Fruit fly (Drosophila melanogaster) whole organism, embryonic: ENCODE data around the gene CG11085.

Experiments used
- Asciz ChIP-seq: fragments of 200-800 bp; sonication (Bioruptor generic); optimal IDR thresholded peaks from 2 replicates; lab custom pipeline; 2017; ENCODE audit warnings: missing biosample characterization, mild to moderate bottlenecking, missing genetic modification characterization, missing genetic modification reagents
- B-H1 ChIP-seq: fragments of 200-800 bp; sonication (Bioruptor generic); IDR thresholded peaks from 3 replicates; pipeline ENCODE4 v1.3.6; 2022; ENCODE audit warnings: missing biosample characterization, missing genetic modification characterization
- B-H2 ChIP-seq: fragments of 200-800 bp; sonication (Bioruptor generic); optimal IDR thresholded peaks from 2 replicates; lab custom pipeline; 2018; ENCODE audit warnings: missing biosample characterization, mild to moderate bottlenecking, missing genetic modification characterization
- BEAF-32 ChIP-seq: fragments of 200-800 bp; sonication (Bioruptor generic); optimal IDR thresholded peaks from 3 replicates; lab custom pipeline; 2017; ENCODE audit warnings: missing biosample characterization, missing genetic modification characterization, mild to moderate bottlenecking, moderate library complexity, missing genetic modification reagents
- Bgb ChIP-seq: fragments of 200-800 bp; sonication (Bioruptor generic); IDR thresholded peaks from 2 replicates; pipeline ENCODE4 v1.3.6; 2022; ENCODE audit warnings: missing biosample characterization, missing genetic modification characterization; ENCODE audit not compliant: partially characterized antibody
- CG10147 ChIP-seq: fragments of 200-800 bp; sonication (Bioruptor generic); optimal IDR thresholded peaks from 2 replicates; lab custom pipeline; 2019; ENCODE audit warnings: missing biosample characterization, mild to moderate bottlenecking, missing genetic modification characterization, moderate library complexity
- CG11085 ChIP-seq: fragments of 200-800 bp; sonication (Bioruptor generic); IDR thresholded peaks from 2 replicates; pipeline ENCODE4 v1.3.6; 2022; ENCODE audit warnings: missing biosample characterization, missing genetic modification characterization
- CG12104 ChIP-seq: fragments of 200-800 bp; sonication (Bioruptor generic); optimal IDR thresholded peaks from 3 replicates; lab custom pipeline; 2016; ENCODE audit warnings: missing biosample characterization, missing genetic modification characterization
- CG14710 ChIP-seq: fragments of 200-800 bp; sonication (Bioruptor generic); optimal IDR thresholded peaks from 3 replicates; lab custom pipeline; 2019; ENCODE audit warnings: missing biosample characterization, mild to moderate bottlenecking, missing genetic modification characterization, moderate library complexity
- CG16813 ChIP-seq: fragments of 200-800 bp; sonication (Bioruptor generic); IDR thresholded peaks from 3 replicates; pipeline ENCODE4 v1.3.6; 2022; ENCODE audit warnings: missing biosample characterization, missing genetic modification characterization; ENCODE audit not compliant: partially characterized antibody
- CG18262 ChIP-seq: fragments of 200-800 bp; optimal IDR thresholded peaks from 3 replicates; lab custom pipeline; 2019; ENCODE audit warnings: missing biosample characterization, mild to moderate bottlenecking, missing genetic modification characterization, moderate library complexity
- CG18476 ChIP-seq: fragments of 200-800 bp; sonication (Bioruptor generic); optimal IDR thresholded peaks from 2 replicates; lab custom pipeline; 2016; ENCODE audit warnings: missing biosample characterization, mild to moderate bottlenecking, missing genetic modification characterization
- CG2678 ChIP-seq: fragments of 200-800 bp; sonication (Bioruptor generic); optimal IDR thresholded peaks from 3 replicates; lab custom pipeline; 2019; ENCODE audit warnings: missing biosample characterization, mild to moderate bottlenecking, missing genetic modification characterization, moderate library complexity
- CG2712 ChIP-seq: fragments of 200-800 bp; optimal IDR thresholded peaks from 3 replicates; lab custom pipeline; 2019; ENCODE audit warnings: missing biosample characterization, mild to moderate bottlenecking, missing genetic modification characterization, moderate library complexity
- CG30020 ChIP-seq: fragments of 200-800 bp; optimal IDR thresholded peaks from 2 replicates; lab custom pipeline; 2019; ENCODE audit warnings: missing biosample characterization, mild to moderate bottlenecking, missing genetic modification characterization, moderate library complexity
- CG4282 ChIP-seq: fragments of 200-800 bp; sonication (Bioruptor generic); optimal IDR thresholded peaks from 2 replicates; lab custom pipeline; 2016; ENCODE audit warnings: missing biosample characterization, missing genetic modification characterization
- CG4730 ChIP-seq: fragments of 200-800 bp; sonication (Bioruptor generic); IDR thresholded peaks from 2 replicates; pipeline ENCODE4 v1.3.6; 2022; ENCODE audit warnings: missing biosample characterization, missing genetic modification characterization
- CG6272 ChIP-seq: fragments of 200-800 bp; sonication (Bioruptor generic); IDR thresholded peaks from 2 replicates; pipeline ENCODE4 v1.3.6; 2022; ENCODE audit warnings: missing biosample characterization, missing genetic modification characterization
- CG6654 ChIP-seq: fragments of 200-800 bp; sonication (Bioruptor generic); optimal IDR thresholded peaks from 2 replicates; lab custom pipeline; 2017; ENCODE audit warnings: missing biosample characterization, mild to moderate bottlenecking, missing genetic modification characterization
- CG7786 ChIP-seq: fragments of 200-800 bp; sonication (Bioruptor generic); optimal IDR thresholded peaks from 2 replicates; lab custom pipeline; 2016; ENCODE audit warnings: missing biosample characterization, missing genetic modification characterization
- CG9876 ChIP-seq: fragments of 200-800 bp; sonication (Bioruptor generic); optimal IDR thresholded peaks from 2 replicates; lab custom pipeline; 2016; ENCODE audit warnings: missing biosample characterization, missing genetic modification characterization
- Camta ChIP-seq: fragments of 200-800 bp; sonication (Bioruptor generic); optimal IDR thresholded peaks from 2 replicates; lab custom pipeline; 2016; ENCODE audit warnings: missing biosample characterization, missing genetic modification characterization
- Dbx ChIP-seq: fragments of 200-800 bp; sonication (Bioruptor generic); IDR thresholded peaks from 3 replicates; pipeline ENCODE4 v1.3.6; 2022; ENCODE audit warnings: missing biosample characterization, missing genetic modification characterization
- Dll ChIP-seq: fragments of 200-800 bp; sonication (Bioruptor generic); IDR thresholded peaks from 4 replicates; pipeline ENCODE4 v1.3.6; 2022; ENCODE audit warnings: missing biosample characterization, missing genetic modification characterization; ENCODE audit not compliant: partially characterized antibody
- Dp ChIP-seq: fragments of 200-800 bp; sonication (Bioruptor generic); optimal IDR thresholded peaks from 2 replicates; lab custom pipeline; 2018; ENCODE audit warnings: missing biosample characterization, mild to moderate bottlenecking, missing genetic modification characterization, moderate library complexity
- Fer2 ChIP-seq: fragments of 200-800 bp; sonication (Bioruptor generic); optimal IDR thresholded peaks from 2 replicates; lab custom pipeline; 2018; ENCODE audit warnings: missing biosample characterization, mild to moderate bottlenecking, missing genetic modification characterization, moderate library complexity
- HLH4C ChIP-seq: fragments of 200-800 bp; sonication (Bioruptor generic); IDR thresholded peaks from 3 replicates; pipeline ENCODE4 v1.3.6; 2022; ENCODE audit warnings: missing biosample characterization, missing genetic modification characterization; ENCODE audit not compliant: partially characterized antibody
- Hmx ChIP-seq: fragments of 200-800 bp; sonication (Bioruptor generic); optimal IDR thresholded peaks from 2 replicates; lab custom pipeline; 2016; ENCODE audit warnings: missing biosample characterization, missing genetic modification characterization
- Hr3 ChIP-seq: fragments of 200-800 bp; sonication (Bioruptor generic); optimal IDR thresholded peaks from 3 replicates; lab custom pipeline; 2016; ENCODE audit warnings: missing biosample characterization, missing genetic modification characterization
- Hr39 ChIP-seq: fragments of >200 bp; optimal IDR thresholded peaks from 2 replicates; lab custom pipeline; 2017
- Myb ChIP-seq: fragments of 200-800 bp; sonication (Bioruptor generic); optimal IDR thresholded peaks from 2 replicates; lab custom pipeline; 2016; ENCODE audit warnings: missing biosample characterization, missing genetic modification characterization
- Rx ChIP-seq: fragments of 200-800 bp; sonication (Bioruptor generic); IDR thresholded peaks from 2 replicates; pipeline ENCODE4 v1.3.6; 2022; ENCODE audit warnings: missing biosample characterization, missing genetic modification characterization
- Sox102F ChIP-seq: fragments of 200-800 bp; sonication (Bioruptor generic); optimal IDR thresholded peaks from 2 replicates; lab custom pipeline; 2018; ENCODE audit warnings: missing biosample characterization, mild to moderate bottlenecking, missing genetic modification characterization, moderate library complexity
- Stat92E ChIP-seq, 3 experiments: fragments of >200 bp in 2 of 3; fragments of 200-800 bp in 1 of 3; sonication (Bioruptor generic) in 1 of 3; optimal IDR thresholded peaks; 2 replicates each; lab custom pipeline; 2017 to 2019; ENCODE audit warnings: missing biosample characterization in 3 of 3, missing genetic modification characterization in 3 of 3, mild to moderate bottlenecking in 1 of 3, moderate library complexity in 1 of 3
- en ChIP-seq: fragments of 200-800 bp; sonication (Bioruptor generic); optimal IDR thresholded peaks from 2 replicates; lab custom pipeline; 2016; ENCODE audit warnings: missing biosample characterization, missing genetic modification characterization
- ftz-f1 ChIP-seq: fragments of 200-800 bp; sonication (Bioruptor generic); optimal IDR thresholded peaks from 2 replicates; lab custom pipeline; 2016; ENCODE audit warnings: missing biosample characterization, missing genetic modification characterization
- gem ChIP-seq: fragments of 200-800 bp; sonication (Bioruptor generic); optimal IDR thresholded peaks from 2 replicates; lab custom pipeline; 2019; ENCODE audit warnings: missing biosample characterization, mild to moderate bottlenecking, missing genetic modification characterization, moderate library complexity
- grau ChIP-seq: fragments of 200-800 bp; optimal IDR thresholded peaks from 3 replicates; lab custom pipeline; 2019; ENCODE audit warnings: missing biosample characterization, mild to moderate bottlenecking, missing genetic modification characterization, moderate library complexity
- hb ChIP-seq: fragments of 200-800 bp; sonication (Bioruptor generic); IDR thresholded peaks from 3 replicates; pipeline ENCODE4 v1.3.6; 2022; ENCODE audit warnings: missing biosample characterization, missing genetic modification characterization; ENCODE audit not compliant: partially characterized antibody
- insv ChIP-seq, 2 experiments: fragments of 200-800 bp; sonication (Bioruptor generic); optimal IDR thresholded peaks; 3 replicates each; lab custom pipeline; 2016 to 2018; ENCODE audit warnings: missing biosample characterization in 2 of 2, missing genetic modification characterization in 2 of 2
- knrl ChIP-seq: fragments of 200-800 bp; sonication (Bioruptor generic); IDR thresholded peaks from 3 replicates; pipeline ENCODE4 v1.3.6; 2022; ENCODE audit warnings: missing biosample characterization, missing genetic modification characterization; ENCODE audit not compliant: partially characterized antibody
- row ChIP-seq: fragments of 200-800 bp; sonication (Bioruptor generic); IDR thresholded peaks from 3 replicates; pipeline ENCODE4 v1.3.6; 2022; ENCODE audit warnings: missing biosample characterization, missing genetic modification characterization
- tin ChIP-seq: fragments of 200-800 bp; sonication (Bioruptor generic); optimal IDR thresholded peaks from 3 replicates; lab custom pipeline; 2016; ENCODE audit warnings: missing biosample characterization, missing genetic modification characterization
- trem ChIP-seq: fragments of 200-800 bp; optimal IDR thresholded peaks from 3 replicates; lab custom pipeline; 2019; ENCODE audit warnings: missing biosample characterization, mild to moderate bottlenecking, missing genetic modification characterization, moderate library complexity
- unc-4 ChIP-seq: fragments of 200-800 bp; sonication (Bioruptor generic); IDR thresholded peaks from 2 replicates; pipeline ENCODE4 v1.3.6; 2022; ENCODE audit warnings: missing biosample characterization, missing genetic modification characterization; ENCODE audit not compliant: partially characterized antibody
- vvl ChIP-seq: fragments of 200-800 bp; sonication (Bioruptor generic); IDR thresholded peaks from 2 replicates; pipeline ENCODE4 v1.3.6; 2022; ENCODE audit warnings: missing biosample characterization, missing genetic modification characterization
- zen ChIP-seq: fragments of 200-800 bp; sonication (Bioruptor generic); optimal IDR thresholded peaks from 3 replicates; lab custom pipeline; 2018; ENCODE audit warnings: missing biosample characterization, mild to moderate bottlenecking, missing genetic modification characterization, moderate library complexity

Gene CG11085

DNA sequence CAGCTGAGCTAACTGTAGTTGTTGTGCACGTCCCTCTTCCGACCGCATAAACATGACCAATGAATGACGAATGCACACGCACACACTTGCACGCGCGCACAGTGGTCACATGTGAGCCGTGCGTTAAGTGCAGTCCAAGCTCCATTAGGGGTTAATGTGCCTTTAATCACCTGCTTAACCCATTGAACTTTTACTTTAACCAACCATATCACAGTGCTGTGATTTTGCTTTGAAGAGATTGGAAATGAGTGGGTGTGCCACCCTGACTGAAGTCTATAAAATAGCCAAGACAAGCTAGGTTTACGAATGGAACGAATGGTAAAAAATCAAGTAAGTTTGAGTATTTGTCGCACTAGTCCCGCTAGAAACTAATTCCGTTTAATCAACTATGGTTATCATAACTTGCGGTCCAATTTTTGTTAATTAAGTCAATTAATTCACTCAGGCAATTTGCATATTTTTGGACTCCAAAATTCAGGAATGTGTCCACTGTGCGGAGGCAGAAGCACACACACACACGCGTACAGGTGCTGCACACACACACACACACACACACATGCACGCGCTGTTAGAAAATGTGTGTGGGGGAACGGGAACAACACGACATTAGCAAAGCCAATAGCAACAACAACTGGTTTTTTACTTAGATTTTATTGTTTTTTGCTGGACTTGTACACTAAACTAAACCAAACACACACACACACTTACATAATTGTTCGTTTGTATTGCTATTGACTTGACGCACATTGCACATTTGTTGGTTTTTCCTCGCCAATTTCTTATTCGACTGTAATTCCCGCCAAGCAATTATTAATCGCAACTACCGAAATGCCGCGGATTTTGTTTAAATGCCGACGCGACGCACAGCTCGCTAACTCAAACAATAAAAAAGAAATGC, 24.6 kb upstream of the CG11085 start (continued):
- TF ChIP-seq CG12104 (GFP tag; lab: Kevin White, UChicago): peak; percentile 48
- TF ChIP-seq tin (GFP tag; lab: Kevin White, UChicago): peak; percentile 46
- no peak for TF ChIP-seq hb (GFP tag; lab: Robert Waterston, UW)
- peak; percentile 68 for TF ChIP-seq CG18262 (tag; lab: Kevin White, UChicago)
- TF ChIP-seq Rx (GFP tag; lab: Robert Waterston, UW): no peak
- TF ChIP-seq Dbx: no peak
- TF ChIP-seq ftz-f1 (GFP tag; lab: Kevin White, UChicago): no peak
- peak; percentile 32 for TF ChIP-seq CG7786 (GFP tag; lab: Kevin White, UChicago)
- peak; percentile 70 for TF ChIP-seq gem (tag; lab: Kevin White, UChicago)
- peak; percentile 48 for TF ChIP-seq grau (tag; lab: Kevin White, UChicago)
- TF ChIP-seq row: peak; percentile 77
- TF ChIP-seq B-H2 (GFP tag; lab: Kevin White, UChicago): no peak
- TF ChIP-seq CG9876 (GFP tag; lab: Kevin White, UChicago): no peak
- no peak for TF ChIP-seq CG4730 (GFP tag; lab: Robert Waterston, UW)
- peak; percentile 66 for TF ChIP-seq CG2678
- peak; percentile 87 for TF ChIP-seq vvl (GFP tag; lab: Robert Waterston, UW)
- peak; percentile 31 for TF ChIP-seq Asciz (GFP tag; lab: Kevin White, UChicago)
- no peak for TF ChIP-seq B-H1 (GFP tag; lab: Robert Waterston, UW)
- TF ChIP-seq CG6654 (GFP tag; lab: Kevin White, UChicago): peak; percentile 32
- TF ChIP-seq CG4282 (GFP tag; lab: Kevin White, UChicago): peak; percentile 74
- TF ChIP-seq Fer2: no peak
- no peak for TF ChIP-seq Stat92E (GFP tag; optimal IDR thresholded peaks at IDR 0.05; lab: Kevin White, UChicago)
- TF ChIP-seq en (GFP tag; lab: Kevin White, UChicago): peak; percentile 15
- peak; percentile 23 for TF ChIP-seq Camta
- peak; percentile 22 for TF ChIP-seq Hr3
- TF ChIP-seq CG18476 (GFP tag; lab: Kevin White, UChicago): peak; percentile 14
- TF ChIP-seq CG11085 (GFP tag; lab: Robert Waterston, UW): peak; percentile 17; the same call in 1 of the 2 replicates
- no peak for TF ChIP-seq Hr39 (lab: Kevin White, UChicago)

DNA sequence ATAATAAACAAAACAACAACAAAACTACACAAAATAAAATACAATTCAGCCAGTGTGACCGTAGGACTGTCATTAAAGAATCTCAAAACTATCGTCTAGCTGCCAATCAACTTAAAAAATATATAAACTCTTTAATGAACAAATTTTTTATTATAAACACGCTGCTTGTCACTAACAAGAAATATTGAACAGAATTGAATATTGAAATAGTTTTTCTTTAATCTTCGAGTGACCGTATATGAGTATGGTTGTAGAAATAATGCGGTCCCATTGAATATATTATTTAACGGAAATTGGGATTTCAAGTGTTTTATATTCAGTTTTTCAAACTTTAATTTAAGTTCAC, 24.0 kb upstream of the CG11085 start, which contains the start of gene LIMK1:
TSS of gene LIMK1 (minus strand) at position 73 of the 346 bp plus-strand sequence.
- TF ChIP-seq CG6272 (GFP tag; lab: Robert Waterston, UW) (no peak), trem (tag; lab: Kevin White, UChicago) (peak; percentile 72), gem (tag; lab: Kevin White, UChicago) (peak; percentile 10), Sox102F (GFP tag; lab: Kevin White, UChicago) (no peak), BEAF-32 (GFP tag; lab: Kevin White, UChicago) (peak; percentile 78), Dll (GFP tag; lab: Robert Waterston, UW) (peak; percentile 76), Bgb (peak; percentile 49; the same call in 1 of the 2 replicates), Hmx (GFP tag; lab: Kevin White, UChicago) (no peak), Fer2 (no peak), Dp (GFP tag; lab: Kevin White, UChicago) (peak; percentile 28), unc-4 (GFP tag; lab: Robert Waterston, UW) (peak; percentile 73), CG10147 (GFP tag; lab: Kevin White, UChicago) (peak; percentile 5), HLH4C (GFP tag; lab: Robert Waterston, UW) (peak; percentile 33; the same call in 1 of the 3 replicates), vvl (GFP tag; lab: Robert Waterston, UW) (peak; percentile 40; the same call in 1 of the 2 replicates), CG16813 (peak; percentile 50; the same call in 2 of the 3 replicates), knrl (peak; percentile 51), zen (tag; lab: Kevin White, UChicago) (peak; percentile 6), ftz-f1 (GFP tag; lab: Kevin White, UChicago) (no peak), Myb (peak; percentile 88), CG2712 (tag; lab: Kevin White, UChicago) (peak; percentile 34), CG14710 (peak; percentile 66), insv (GFP tag; optimal IDR thresholded peaks at IDR 0.05; lab: Kevin White, UChicago) (peak in 1 of 2 experiments; percentile 3), CG30020 (tag; lab: Kevin White, UChicago) (peak; percentile 36)
